Worm (Caenorhabditis elegans): ENCODE results near the gene F26F2.13.
"Not testable (repeated sequence)": the region's sequence is repeated elsewhere in the genome, so short reads cannot be mapped to it uniquely, and the experiment has no call there.

Gene F26F2.13

DNA sequence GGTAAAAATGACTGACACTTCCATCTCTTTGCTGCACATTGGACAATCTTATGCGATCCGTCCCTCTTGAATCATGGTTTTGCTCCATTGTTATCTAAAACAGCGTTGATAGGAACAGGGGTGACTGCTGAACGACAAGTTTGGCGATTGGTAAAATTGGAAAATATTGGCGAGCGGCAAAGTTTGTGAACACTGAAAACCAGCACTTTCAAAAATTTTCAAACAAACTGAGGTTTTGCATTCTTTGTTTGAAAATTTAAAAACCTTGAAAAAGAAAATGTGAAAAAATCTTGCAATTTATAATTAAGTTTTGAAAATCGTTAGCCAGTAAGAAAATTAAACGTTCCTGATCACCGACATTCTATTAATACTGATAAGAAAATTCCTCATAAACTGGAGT lies 2.3 kb downstream of the F26F2.13 start, which contains the start of gene F26F2.3:
F26F2.3 (minus strand) TSS at position 101 of the 400 bp plus-strand sequence.
- TF ChIP-seq daf-12 (tag; optimal IDR thresholded peaks at IDR 0.05) (no peak), nhr-77 (tag; optimal IDR thresholded peaks at IDR 0.05) (no peak), mdl-1 (tag; optimal IDR thresholded peaks at IDR 0.05) (no peak)

DNA sequence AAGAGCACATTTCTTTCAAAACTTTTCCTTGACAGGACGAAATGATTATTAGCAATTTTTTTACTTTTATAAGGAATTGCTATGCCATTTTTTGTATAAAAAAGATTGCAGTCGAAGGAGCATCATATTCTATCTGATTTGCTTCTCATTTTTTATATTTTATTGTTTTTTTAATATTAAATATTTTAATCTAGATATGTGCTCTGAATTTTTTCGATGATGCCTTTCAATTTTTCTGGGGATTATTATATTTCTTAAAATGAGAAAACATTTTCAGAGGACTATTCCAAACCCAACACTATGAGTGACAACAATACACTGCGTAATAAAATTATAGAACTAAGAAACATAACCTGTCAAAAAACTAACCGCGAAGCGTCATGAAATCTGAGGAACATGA lies 4.8 kb downstream of the F26F2.13 start, which contains the start of gene F26F2.4:
F26F2.4 (plus strand) TSS at position 301 of the 400 bp plus-strand sequence.
- TF ChIP-seq ZK546.5, unc-39, eor-1 (tag; optimal IDR thresholded peaks at IDR 0.05): not testable (repeated sequence)

DNA sequence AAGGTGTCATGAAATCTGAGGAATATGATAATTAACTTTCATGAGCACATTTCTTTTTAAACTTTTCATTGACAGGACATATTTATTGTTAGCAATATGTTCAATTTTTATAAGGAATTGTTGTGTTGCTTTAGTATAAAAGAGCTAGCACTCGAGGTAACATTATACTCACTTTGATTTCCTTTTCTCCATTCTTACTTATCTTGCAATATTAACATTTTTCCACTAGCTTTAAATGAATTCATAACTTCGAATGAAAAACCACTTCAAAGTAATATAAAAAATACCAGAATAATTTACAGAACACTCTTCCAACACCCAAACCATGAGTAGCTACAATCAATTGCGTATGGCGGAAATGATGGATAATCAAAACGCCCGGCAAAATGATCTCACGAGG lies 9.2 kb downstream of the F26F2.13 start, which contains the start of gene F26F2.5:
F26F2.5 (plus strand) TSS at position 301 of the 400 bp plus-strand sequence.
- TF ChIP-seq egl-27 (tag; optimal IDR thresholded peaks at IDR 0.05) (no peak), nhr-23 (tag; optimal IDR thresholded peaks at IDR 0.05) (no peak)

DNA sequence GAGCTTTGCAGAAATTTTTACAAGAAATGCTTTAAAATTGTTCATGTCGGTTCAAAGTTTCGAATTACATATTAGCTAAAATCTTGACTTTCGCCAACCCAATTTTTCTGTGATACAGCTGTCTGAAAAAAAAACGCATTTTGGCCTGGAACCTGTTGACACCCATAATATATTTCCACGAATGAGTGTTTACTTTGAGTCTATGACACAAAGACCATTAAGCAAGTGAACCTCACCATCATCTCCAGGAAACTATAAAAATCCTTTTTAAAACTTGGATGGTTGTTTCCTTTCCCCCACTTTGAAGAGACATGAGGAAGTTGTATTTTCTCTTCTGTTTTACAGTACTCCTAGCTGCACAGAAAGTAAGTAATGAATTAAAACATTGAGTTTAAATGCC lies 10.2 kb downstream of the F26F2.13 start, which contains the start of gene clec-263:
clec-263 (plus strand) TSS at position 301 of the 400 bp plus-strand sequence.
- TF ChIP-seq nhr-237 (tag; optimal IDR thresholded peaks at IDR 0.05) (no peak), fos-1 (tag; optimal IDR thresholded peaks at IDR 0.05) (no peak), lin-15B (tag; optimal IDR thresholded peaks at IDR 0.05) (no peak), nhr-11 (tag; optimal IDR thresholded peaks at IDR 0.05) (no peak), hmg-11 (tag; optimal IDR thresholded peaks at IDR 0.05) (no peak), mdl-1 (tag; optimal IDR thresholded peaks at IDR 0.05) (no peak)

DNA sequence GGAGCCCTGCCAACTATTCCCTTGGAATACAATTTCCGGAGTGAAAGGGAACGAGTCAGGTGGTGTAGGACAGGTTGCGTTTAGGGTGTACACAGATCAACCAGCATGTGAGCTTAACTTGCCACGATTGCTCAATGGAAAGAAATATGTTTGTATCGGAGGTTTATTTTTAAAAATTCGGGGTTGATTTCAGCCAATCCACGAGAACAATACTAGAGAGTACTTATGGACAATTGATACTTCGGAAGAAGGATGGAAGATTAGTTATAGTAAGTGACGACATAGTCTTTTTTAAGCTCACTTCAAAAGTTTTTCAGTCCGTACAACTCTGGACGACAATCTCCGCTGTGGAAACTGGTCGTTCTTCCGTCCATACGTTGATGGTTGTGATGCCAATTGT lies 10.7 kb downstream of the F26F2.13 start:
- TF ChIP-seq nfya-1 (tag; optimal IDR thresholded peaks at IDR 0.05; ENCODE audit: insufficient read depth): no peak
- TF ChIP-seq mdl-1 (tag; optimal IDR thresholded peaks at IDR 0.05): no peak
- no peak for TF ChIP-seq nhr-43 (tag; optimal IDR thresholded peaks at IDR 0.05; ENCODE audit: poor library complexity, severe bottlenecking)
- TF ChIP-seq skn-1 (tag; optimal IDR thresholded peaks at IDR 0.05): no peak
- TF ChIP-seq ZK546.5 (tag; optimal IDR thresholded peaks at IDR 0.05): no peak
- no peak for TF ChIP-seq lsy-12 (tag; optimal IDR thresholded peaks at IDR 0.05)
- TF ChIP-seq ama-1 (optimal IDR thresholded peaks at IDR 0.05): no peak
- TF ChIP-seq hmg-11 (tag; optimal IDR thresholded peaks at IDR 0.05): no peak
- no peak for TF ChIP-seq pha-4 (tag; optimal IDR thresholded peaks at IDR 0.05)

DNA sequence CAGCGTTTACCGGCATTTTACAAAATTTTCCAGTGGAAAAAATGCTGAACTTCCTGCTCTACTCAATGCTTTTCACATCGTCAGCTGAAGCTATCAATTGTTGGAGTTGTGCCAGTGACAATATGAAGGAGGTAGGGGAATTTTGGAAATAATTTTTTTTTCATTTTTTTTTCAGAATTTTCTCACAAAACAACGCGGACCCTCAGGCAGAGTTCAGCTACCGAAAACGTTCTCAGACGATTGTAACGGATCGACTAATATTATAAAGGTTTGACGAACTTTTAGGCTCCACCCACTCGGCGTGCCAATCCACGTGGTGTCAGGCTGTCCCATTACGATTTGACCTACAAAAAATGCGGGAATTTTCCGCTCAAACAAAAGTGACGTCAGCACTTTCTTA lies 15.4 kb downstream of the F26F2.13 start, which contains the start of gene F26F2.8:
F26F2.8 (plus strand) TSS at position 13 of the 400 bp plus-strand sequence.
- TF ChIP-seq nhr-43 (tag; optimal IDR thresholded peaks at IDR 0.05; ENCODE audit: poor library complexity, severe bottlenecking): no peak
- TF ChIP-seq nhr-12 (tag; optimal IDR thresholded peaks at IDR 0.05): no peak
- no peak for TF ChIP-seq ceh-28 (tag; optimal IDR thresholded peaks at IDR 0.05)
- TF ChIP-seq ama-1 (optimal IDR thresholded peaks at IDR 0.05): no peak
- TF ChIP-seq elt-3 (tag; optimal IDR thresholded peaks at IDR 0.05): no peak
- no peak for TF ChIP-seq ceh-9 (tag; optimal IDR thresholded peaks at IDR 0.05)
- no peak for TF ChIP-seq snpc-4 (tag; optimal IDR thresholded peaks at IDR 0.05)
- no peak for TF ChIP-seq mdl-1 (tag; optimal IDR thresholded peaks at IDR 0.05)
- TF ChIP-seq elt-1 (tag; optimal IDR thresholded peaks at IDR 0.05): no peak
- TF ChIP-seq egl-5 (tag; optimal IDR thresholded peaks at IDR 0.05): no peak
- TF ChIP-seq hmg-11 (tag; optimal IDR thresholded peaks at IDR 0.05): no peak

DNA sequence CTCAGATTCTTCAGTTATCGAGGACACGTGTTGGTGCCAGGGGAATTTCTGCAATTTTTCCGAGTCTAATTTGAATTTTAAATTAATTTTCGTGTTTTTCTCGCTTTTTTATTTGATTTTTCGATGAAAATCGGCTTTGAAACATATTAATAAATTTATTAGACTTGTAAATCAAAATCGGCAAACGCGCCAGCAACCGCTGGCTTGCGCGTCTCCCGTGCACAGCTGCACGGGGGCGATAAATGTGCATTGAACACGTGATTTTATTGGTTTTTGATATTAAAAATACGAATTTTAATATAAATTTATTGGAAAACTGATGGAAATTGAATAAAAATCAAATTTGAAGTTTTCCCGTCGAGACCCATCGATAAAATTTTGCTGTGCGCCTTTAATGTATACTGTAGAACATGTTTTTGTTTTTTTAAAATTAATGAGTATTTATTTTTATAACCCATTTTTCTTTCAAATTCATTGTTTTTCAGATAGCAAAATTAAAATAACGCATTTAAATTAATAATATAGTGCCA lies 16.4 kb downstream of the F26F2.13 start, which contains the start of gene F26F2.7:
F26F2.7 (plus strand) TSS at position 480 of the 530 bp plus-strand sequence.
- TF ChIP-seq ztf-4 (tag; optimal IDR thresholded peaks at IDR 0.05) (no peak), nhr-11 (tag; optimal IDR thresholded peaks at IDR 0.05) (no peak), daf-12 (tag; optimal IDR thresholded peaks at IDR 0.05) (no peak), nhr-43 (tag; optimal IDR thresholded peaks at IDR 0.05; ENCODE audit: poor library complexity, severe bottlenecking) (peak; percentile 54), aly-2 (tag; optimal IDR thresholded peaks at IDR 0.05) (no peak), elt-3 (tag; optimal IDR thresholded peaks at IDR 0.05) (no peak), hmg-11 (tag; optimal IDR thresholded peaks at IDR 0.05) (peak; percentile 83), nhr-25 (tag; optimal IDR thresholded peaks at IDR 0.05) (no peak), nfya-1 (tag; optimal IDR thresholded peaks at IDR 0.05; ENCODE audit: insufficient read depth) (peak; percentile 82), lsy-12 (tag; optimal IDR thresholded peaks at IDR 0.05) (peak; percentile 51), eor-1 (tag; optimal IDR thresholded peaks at IDR 0.05) (no peak), snpc-4 (tag; optimal IDR thresholded peaks at IDR 0.05) (peak; percentile 90), pqm-1 (tag; optimal IDR thresholded peaks at IDR 0.05) (peak; percentile 10), egl-27 (tag; optimal IDR thresholded peaks at IDR 0.05) (peak; percentile 35), ama-1 (optimal IDR thresholded peaks at IDR 0.05) (no peak), sea-2 (GFP tag; optimal IDR thresholded peaks at IDR 0.05) (no peak), ZK546.5 (tag; optimal IDR thresholded peaks at IDR 0.05) (no peak), nhr-77 (tag; optimal IDR thresholded peaks at IDR 0.05) (no peak), fkh-2 (tag; optimal IDR thresholded peaks at IDR 0.05) (no peak), skn-1 (tag; optimal IDR thresholded peaks at IDR 0.05) (no peak), nhr-12 (tag; optimal IDR thresholded peaks at IDR 0.05) (no peak), egl-5 (tag; optimal IDR thresholded peaks at IDR 0.05) (peak; percentile 71), lin-39 (tag; optimal IDR thresholded peaks at IDR 0.05) (peak; percentile 27), ztf-11 (tag; optimal IDR thresholded peaks at IDR 0.05) (no peak), zag-1 (tag; optimal IDR thresholded peaks at IDR 0.05) (no peak), ceh-16 (tag; optimal IDR thresholded peaks at IDR 0.05) (no peak), nhr-76 (tag; optimal IDR thresholded peaks at IDR 0.05) (no peak), unc-39 (tag; optimal IDR thresholded peaks at IDR 0.05) (no peak)

Measured in whole organism, L3 larva.